Worm (Caenorhabditis elegans): ENCODE data around the gene pccb-1.
A peak's percentile ranks its signal among the peaks of the same experiment; 100 is the strongest.

pccb-1 gene

DNA sequence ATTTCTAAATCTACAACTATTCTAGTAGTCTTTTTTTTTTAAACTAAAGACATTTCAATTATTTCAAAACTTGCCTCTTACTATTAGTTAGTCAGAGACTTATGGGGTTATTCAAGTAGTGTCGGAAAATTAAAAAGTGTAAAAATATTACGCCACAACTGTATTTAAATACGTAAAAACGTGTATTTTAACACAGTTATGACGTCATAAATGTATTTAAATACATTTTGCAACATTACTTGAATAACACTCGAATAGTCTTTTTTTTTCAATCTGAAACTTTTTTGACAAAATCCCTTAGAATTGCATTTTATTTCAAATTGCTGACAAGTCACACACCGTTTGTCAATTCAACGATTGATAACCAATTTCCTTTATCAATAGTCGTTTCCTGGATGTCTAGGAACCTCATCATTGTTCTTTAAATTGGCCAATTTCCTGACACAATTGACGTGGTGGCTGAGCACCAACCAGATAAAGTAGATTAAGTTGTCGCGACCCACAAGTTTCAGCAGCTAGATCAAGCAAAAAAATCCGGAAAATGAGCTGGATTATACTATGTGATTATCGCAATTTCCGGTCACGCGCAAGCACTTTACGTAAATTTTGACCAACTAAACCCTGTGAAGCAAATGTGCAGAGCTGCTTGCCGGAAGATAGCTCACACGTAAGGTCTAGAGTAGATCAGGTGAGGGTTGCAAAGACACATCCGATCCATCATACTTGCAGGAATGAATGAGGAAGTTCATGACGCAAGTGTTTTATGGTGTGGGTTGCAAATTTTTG, 50.4 kb downstream of the pccb-1 start:
- TF ChIP-seq nhr-21 (tag; optimal IDR thresholded peaks at IDR 0.05) (no peak), peb-1 (tag; optimal IDR thresholded peaks at IDR 0.05) (no peak), nhr-12 (tag; optimal IDR thresholded peaks at IDR 0.05) (no peak), nhr-237 (tag; optimal IDR thresholded peaks at IDR 0.05) (no peak), egl-27 (tag; optimal IDR thresholded peaks at IDR 0.05) (no peak), ztf-11 (tag; optimal IDR thresholded peaks at IDR 0.05) (no peak), unc-39 (tag; optimal IDR thresholded peaks at IDR 0.05) (no peak), ceh-82 (tag; optimal IDR thresholded peaks at IDR 0.05) (no peak), lin-13 (GFP tag; optimal IDR thresholded peaks at IDR 0.05) (no peak)

DNA sequence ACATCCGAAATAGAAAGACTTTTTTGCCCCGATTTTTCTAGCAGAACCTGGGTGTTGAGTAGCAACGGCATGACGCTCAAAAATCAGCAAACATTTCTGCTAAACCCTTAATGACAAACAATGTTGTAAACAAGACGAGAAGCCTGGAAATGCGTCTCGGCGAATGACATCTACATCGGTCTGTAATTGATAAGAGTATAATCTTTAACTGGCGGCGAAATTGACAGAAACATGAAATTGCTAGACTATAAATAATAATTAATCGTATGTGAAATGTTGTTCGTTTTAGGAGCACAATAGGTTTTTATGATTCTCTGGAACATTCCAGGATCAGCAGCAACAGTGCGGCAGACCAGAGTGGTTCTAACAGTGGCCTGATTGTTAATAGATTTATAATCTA, 52.4 kb downstream of the pccb-1 start:
- TF ChIP-seq ztf-4 (tag; optimal IDR thresholded peaks at IDR 0.05): no peak
- TF ChIP-seq sma-9 (GFP tag; optimal IDR thresholded peaks at IDR 0.05): peak; percentile 19
- no peak for TF ChIP-seq sma-9 (tag; optimal IDR thresholded peaks at IDR 0.05)
- no peak for TF ChIP-seq nhr-10 (tag; optimal IDR thresholded peaks at IDR 0.05)
- TF ChIP-seq elt-3 (tag; optimal IDR thresholded peaks at IDR 0.05): no peak
- TF ChIP-seq mab-5 (tag; optimal IDR thresholded peaks at IDR 0.05): no peak
- TF ChIP-seq fos-1 (tag; optimal IDR thresholded peaks at IDR 0.05): peak; percentile 20

Measured in whole organism, L2 larva.